Fruit fly (Drosophila melanogaster): ENCODE results near the gene pum.

The pum gene

dm6 chr3R:9033619-9034401 lies 203.7 kb downstream of the pum start (continued):
- TF ChIP-seq CG6654 (GFP tag; optimal IDR thresholded peaks at IDR 0.05) (peak; percentile 44), pfk (GFP tag; optimal IDR thresholded peaks at IDR 0.05) (peak; percentile 97), Hr3 (GFP tag; optimal IDR thresholded peaks at IDR 0.05) (peak; percentile 63), Hey (tag; optimal IDR thresholded peaks at IDR 0.05) (peak; percentile 22), CG11723 (GFP tag; optimal IDR thresholded peaks at IDR 0.05) (peak; percentile 81), CG9609 (GFP tag; optimal IDR thresholded peaks at IDR 0.05) (peak; percentile 45), croc (GFP tag; conservative IDR thresholded peaks at IDR 0.05) (peak; percentile 48; the same call in 2 of the 3 replicates), repo (GFP tag; optimal IDR thresholded peaks at IDR 0.05) (no peak), pita (GFP tag; optimal IDR thresholded peaks at IDR 0.05) (no peak), Fer1 (GFP tag; optimal IDR thresholded peaks at IDR 0.05) (peak; percentile 90), luna (GFP tag; optimal IDR thresholded peaks at IDR 0.05) (no peak), Dbx (GFP tag; IDR thresholded peaks at IDR 0.05) (peak; percentile 68), Sry-β (GFP tag; optimal IDR thresholded peaks at IDR 0.05) (peak; percentile 100), CG8281 (tag; optimal IDR thresholded peaks at IDR 0.05) (peak; percentile 62), zfh1 (GFP tag; IDR thresholded peaks at IDR 0.05) (peak; percentile 57), CG8290 (GFP tag; optimal IDR thresholded peaks at IDR 0.05) (peak; percentile 50), CG8290 (tag; optimal IDR thresholded peaks at IDR 0.05) (peak; percentile 62 to 88), CG17802 (tag; optimal IDR thresholded peaks at IDR 0.05) (no peak), Trl (optimal IDR thresholded peaks at IDR 0.05) (peak; percentile 94 to 97), Trl (GFP tag; optimal IDR thresholded peaks at IDR 0.05) (peak; percentile 47), CG13296 (GFP tag; optimal IDR thresholded peaks at IDR 0.05) (peak; percentile 88), trh (GFP tag; optimal IDR thresholded peaks at IDR 0.05) (no peak), fd96Cb (tag; optimal IDR thresholded peaks at IDR 0.05) (peak; percentile 66), MESR4 (GFP tag; optimal IDR thresholded peaks at IDR 0.05) (peak; percentile 7), CG12071 (GFP tag; optimal IDR thresholded peaks at IDR 0.05) (no peak), Scr (GFP tag; IDR thresholded peaks at IDR 0.05; ENCODE audit: partially characterized antibody) (no peak), dmrt99B (tag; optimal IDR thresholded peaks at IDR 0.05) (peak; percentile 89), gcm (GFP tag; optimal IDR thresholded peaks at IDR 0.05) (peak; percentile 86), schlank (tag; optimal IDR thresholded peaks at IDR 0.05) (peak; percentile 15), HLHmδ (GFP tag; optimal IDR thresholded peaks at IDR 0.05) (peak; percentile 40), oc (tag; optimal IDR thresholded peaks at IDR 0.05) (peak; percentile 58), CG33557 (GFP tag; optimal IDR thresholded peaks at IDR 0.05) (peak; percentile 88), CG1647 (GFP tag; optimal IDR thresholded peaks at IDR 0.05) (no peak), Myb (GFP tag; optimal IDR thresholded peaks at IDR 0.05) (peak; percentile 72), insv (GFP tag; optimal IDR thresholded peaks at IDR 0.05) (peak in 1 of 2 experiments; percentile 73), inv (GFP tag; IDR thresholded peaks at IDR 0.05; ENCODE audit: partially characterized antibody) (no peak), Dek (tag; optimal IDR thresholded peaks at IDR 0.05) (peak; percentile 87), CG9876 (GFP tag; optimal IDR thresholded peaks at IDR 0.05) (no peak), CG12769 (tag; optimal IDR thresholded peaks at IDR 0.05) (peak; percentile 69), Camta (GFP tag; optimal IDR thresholded peaks at IDR 0.05) (peak; percentile 49), gsb-n (tag; optimal IDR thresholded peaks at IDR 0.05) (peak; percentile 80), CG30431 (GFP tag; optimal IDR thresholded peaks at IDR 0.05) (peak; percentile 7), tap (tag; optimal IDR thresholded peaks at IDR 0.05) (peak; percentile 79), sima (GFP tag; optimal IDR thresholded peaks at IDR 0.05) (no peak), CG42726 (GFP tag; IDR thresholded peaks at IDR 0.05; ENCODE audit: partially characterized antibody) (peak; percentile 75; the same call in 1 of the 2 replicates), CG11247 (GFP tag; IDR thresholded peaks at IDR 0.05) (no peak; the same call in 1 of the 2 replicates), ci (GFP tag; IDR thresholded peaks at IDR 0.05) (peak; percentile 54; the same call in 1 of the 3 replicates), bowl (GFP tag; IDR thresholded peaks at IDR 0.05) (0 out of 2 replicates have a peak, but pooled peaks have one; percentile 14), kah (GFP tag; optimal IDR thresholded peaks at IDR 0.05) (peak; percentile 72)
